Worm (Caenorhabditis elegans) whole organism, young adult: ENCODE results near the gene clec-175.

Experiments used
- B0336.3 ChIP-seq: fragments of 200-800 bp; sonication (Bioruptor generic); IDR thresholded peaks from 2 replicates; pipeline ENCODE4 v1.3.6; 2022; ENCODE audit warnings: missing genetic modification characterization, missing compliant biosample characterization
- F52B5.7 ChIP-seq: sonication (generic microtip); optimal IDR thresholded peaks from 2 replicates; lab custom pipeline; 2016; ENCODE audit warnings: mild to moderate bottlenecking, missing genetic modification characterization, missing compliant biosample characterization
- F57A8.1 ChIP-seq: fragments of 200-800 bp; sonication (Bioruptor generic); optimal IDR thresholded peaks from 2 replicates; lab custom pipeline; 2018; ENCODE audit warnings: mild to moderate bottlenecking, missing genetic modification characterization, moderate library complexity, missing compliant biosample characterization
- K11D2.4 ChIP-seq: fragments of 200-800 bp; sonication (Bioruptor generic); IDR thresholded peaks from 2 replicates; pipeline ENCODE4 v1.3.6; 2022; ENCODE audit warnings: missing genetic modification reagents, missing genetic modification characterization, missing compliant biosample characterization
- ama-1 ChIP-seq, 3 experiments: fragments of 150-350 bp in 1 of 3; sonication (generic microtip) in 2 of 3; optimal IDR thresholded peaks; 2 replicates each; lab custom pipeline; 2014 to 2018; ENCODE audit warnings: missing biosample characterization in 2 of 3, missing genetic modification characterization in 2 of 3, missing genetic modification reagents in 2 of 3
- atf-7 ChIP-seq: sonication (generic microtip); optimal IDR thresholded peaks from 2 replicates; lab custom pipeline; 2017; ENCODE audit warnings: mild to moderate bottlenecking, missing genetic modification characterization, missing compliant biosample characterization
- attf-6 ChIP-seq: fragments of 200-800 bp; sonication (Bioruptor generic); IDR thresholded peaks from 2 replicates; pipeline ENCODE4 v1.3.6; 2022; ENCODE audit warnings: missing genetic modification reagents, missing genetic modification characterization, missing compliant biosample characterization
- bed-2 ChIP-seq: fragments of 200-800 bp; sonication (Bioruptor generic); IDR thresholded peaks from 2 replicates; pipeline ENCODE4 v1.3.6; 2022; ENCODE audit warnings: missing genetic modification reagents, missing genetic modification characterization, missing compliant biosample characterization
- ccch-3 ChIP-seq: fragments of 200-800 bp; sonication (Bioruptor generic); optimal IDR thresholded peaks from 2 replicates; lab custom pipeline; 2018; ENCODE audit warnings: mild to moderate bottlenecking, missing genetic modification characterization, missing compliant biosample characterization
- ceh-91 ChIP-seq: fragments of 200-800 bp; sonication (Bioruptor generic); IDR thresholded peaks from 2 replicates; pipeline ENCODE4 v1.3.6; 2022; ENCODE audit warnings: missing genetic modification reagents, missing genetic modification characterization, missing compliant biosample characterization
- chd-7 ChIP-seq: sonication (generic microtip); optimal IDR thresholded peaks from 2 replicates; lab custom pipeline; 2016; ENCODE audit warnings: mild to moderate bottlenecking, missing genetic modification characterization, moderate library complexity, missing compliant biosample characterization
- die-1 ChIP-seq: sonication (generic microtip); optimal IDR thresholded peaks from 2 replicates; lab custom pipeline; 2016; ENCODE audit warnings: missing genotype, mild to moderate bottlenecking, missing genetic modification characterization, missing compliant biosample characterization
- dpl-1 ChIP-seq: fragments of 150-350 bp; optimal IDR thresholded peaks from 2 replicates; lab custom pipeline; 2014; ENCODE audit warnings: missing biosample characterization, missing genetic modification reagents, missing genetic modification characterization
- efl-1 ChIP-seq: fragments of 150-350 bp; optimal IDR thresholded peaks from 2 replicates; lab custom pipeline; 2014; ENCODE audit warnings: missing biosample characterization, missing genetic modification reagents, missing genetic modification characterization
- egl-44 ChIP-seq: fragments of 200-800 bp; sonication (Bioruptor generic); IDR thresholded peaks from 2 replicates; pipeline ENCODE4 v1.3.6; 2022; ENCODE audit warnings: missing genetic modification reagents, missing genetic modification characterization, missing compliant biosample characterization
- ets-4 ChIP-seq: fragments of 200-800 bp; sonication (Bioruptor generic); optimal IDR thresholded peaks from 2 replicates; lab custom pipeline; 2018; ENCODE audit warnings: mild to moderate bottlenecking, missing genetic modification characterization, missing compliant biosample characterization
- hlh-12 ChIP-seq: sonication (generic microtip); optimal IDR thresholded peaks from 2 replicates; lab custom pipeline; 2016; ENCODE audit warnings: missing genetic modification characterization, missing compliant biosample characterization
- hmg-1.2 ChIP-seq: fragments of 200-800 bp; sonication (Bioruptor generic); IDR thresholded peaks from 2 replicates; pipeline ENCODE4 v1.3.6; 2022; ENCODE audit warnings: missing genetic modification reagents, missing genetic modification characterization, missing compliant biosample characterization
- lag-1 ChIP-seq: fragments of 200-800 bp; sonication (Bioruptor generic); IDR thresholded peaks from 2 replicates; pipeline ENCODE4 v1.3.6; 2022; ENCODE audit warnings: missing genetic modification reagents, missing genetic modification characterization, missing compliant biosample characterization
- let-607 ChIP-seq, 2 experiments: fragments of 200-800 bp in 1 of 2; sonication (Bioruptor generic) in 1 of 2; sonication (generic microtip) in 1 of 2; optimal IDR thresholded peaks; 2 replicates each; lab custom pipeline; 2016 to 2018; ENCODE audit warnings: mild to moderate bottlenecking in 2 of 2, missing compliant biosample characterization in 2 of 2, missing genetic modification characterization in 2 of 2, moderate library complexity in 2 of 2, missing genotype in 1 of 2
- lin-26 ChIP-seq: fragments of 200-800 bp; sonication (Bioruptor generic); IDR thresholded peaks from 2 replicates; pipeline ENCODE4 v1.3.6; 2022; ENCODE audit warnings: missing genetic modification reagents, missing genetic modification characterization, missing compliant biosample characterization
- lir-1 ChIP-seq: fragments of 200-800 bp; sonication (Bioruptor generic); conservative IDR thresholded peaks from 2 replicates; pipeline ENCODE4 v1.3.6; 2022; ENCODE audit warnings: missing genetic modification reagents, missing genetic modification characterization, missing compliant biosample characterization
- lsl-1 ChIP-seq: fragments of 200-800 bp; sonication (Bioruptor generic); optimal IDR thresholded peaks from 2 replicates; lab custom pipeline; 2018; ENCODE audit warnings: mild to moderate bottlenecking, missing genetic modification characterization, moderate library complexity, missing compliant biosample characterization
- madf-8 ChIP-seq: fragments of 200-800 bp; sonication (Bioruptor generic); conservative IDR thresholded peaks from 2 replicates; pipeline ENCODE4 v1.3.6; 2022; ENCODE audit warnings: missing genetic modification reagents, missing genetic modification characterization, missing compliant biosample characterization
- mcd-1 ChIP-seq: fragments of 200-800 bp; sonication (Bioruptor generic); IDR thresholded peaks from 2 replicates; pipeline ENCODE4 v1.3.6; 2022; ENCODE audit warnings: missing genetic modification reagents, missing genetic modification characterization, missing compliant biosample characterization
- mel-28 ChIP-seq: sonication (generic microtip); optimal IDR thresholded peaks from 2 replicates; lab custom pipeline; 2016; ENCODE audit warnings: borderline replicate concordance, mild to moderate bottlenecking, missing genetic modification characterization, missing compliant biosample characterization
- nfya-1 ChIP-seq: sonication (generic microtip); optimal IDR thresholded peaks from 2 replicates; lab custom pipeline; 2017; ENCODE audit warnings: antibody characterized with exemption, missing compliant biosample characterization, missing genetic modification characterization, borderline replicate concordance; ENCODE audit not compliant: insufficient read depth
- nhr-120 ChIP-seq: fragments of 200-800 bp; sonication (Bioruptor generic); IDR thresholded peaks from 2 replicates; pipeline ENCODE4 v1.3.6; 2022; ENCODE audit warnings: missing genetic modification characterization, missing compliant biosample characterization
- nhr-80 ChIP-seq: sonication (generic microtip); optimal IDR thresholded peaks from 2 replicates; lab custom pipeline; 2016; ENCODE audit warnings: missing genetic modification characterization, missing compliant biosample characterization
- pbrm-1 ChIP-seq: fragments of 200-800 bp; sonication (Bioruptor generic); IDR thresholded peaks from 2 replicates; pipeline ENCODE4 v1.3.6; 2022; ENCODE audit warnings: missing genetic modification reagents, missing genetic modification characterization, missing compliant biosample characterization
- rcor-1 ChIP-seq: fragments of 200-800 bp; sonication (Bioruptor generic); IDR thresholded peaks from 2 replicates; pipeline ENCODE4 v1.3.6; 2022; ENCODE audit warnings: missing genetic modification reagents, missing genetic modification characterization, missing compliant biosample characterization
- sea-2 ChIP-seq: fragments of 200-800 bp; sonication (Bioruptor generic); IDR thresholded peaks from 2 replicates; pipeline ENCODE4 v1.3.6; 2022; ENCODE audit warnings: missing genetic modification characterization, missing compliant biosample characterization
- snpc-1.1 ChIP-seq: sonication (generic microtip); optimal IDR thresholded peaks from 2 replicates; lab custom pipeline; 2017; ENCODE audit warnings: missing genetic modification characterization, mild to moderate bottlenecking, missing compliant biosample characterization, antibody characterized with exemption, moderate library complexity, missing genotype, missing genetic modification reagents; ENCODE audit not compliant: insufficient read depth
- snpc-1.3 ChIP-seq: sonication (generic microtip); optimal IDR thresholded peaks from 2 replicates; lab custom pipeline; 2017; ENCODE audit warnings: missing genetic modification characterization, mild to moderate bottlenecking, missing compliant biosample characterization, antibody characterized with exemption, moderate library complexity, missing genotype, missing genetic modification reagents; ENCODE audit not compliant: insufficient read depth
- snpc-3.4 ChIP-seq: sonication (generic microtip); optimal IDR thresholded peaks from 2 replicates; lab custom pipeline; 2017; ENCODE audit warnings: missing genetic modification characterization, mild to moderate bottlenecking, missing compliant biosample characterization, antibody characterized with exemption, moderate library complexity, missing genotype, missing genetic modification reagents
- snpc-4 ChIP-seq, 5 experiments: fragments of 150-350 bp in 1 of 5; sonication (generic microtip) in 4 of 5; optimal IDR thresholded peaks; 2 replicates each; lab custom pipeline; 2014 to 2018; ENCODE audit warnings: missing genetic modification characterization in 5 of 5, missing biosample characterization in 3 of 5, antibody characterized with exemption in 2 of 5, mild to moderate bottlenecking in 2 of 5, missing compliant biosample characterization in 2 of 5, missing genotype in 2 of 5, moderate library complexity in 2 of 5, missing genetic modification reagents in 1 of 5
- unc-130 ChIP-seq: sonication (generic microtip); optimal IDR thresholded peaks from 2 replicates; lab custom pipeline; 2016; ENCODE audit warnings: missing genetic modification reagents, missing genetic modification characterization, missing compliant biosample characterization
- zim-3 ChIP-seq: sonication (generic microtip); optimal IDR thresholded peaks from 2 replicates; lab custom pipeline; 2017; ENCODE audit warnings: mild to moderate bottlenecking, missing genetic modification characterization, moderate library complexity, missing compliant biosample characterization
- ztf-28 ChIP-seq: fragments of 200-800 bp; sonication (Bioruptor generic); IDR thresholded peaks from 2 replicates; pipeline ENCODE4 v1.3.6; 2022; ENCODE audit warnings: missing genetic modification reagents, missing genetic modification characterization, missing compliant biosample characterization
- ztf-6 ChIP-seq: fragments of 200-800 bp; sonication (Bioruptor generic); IDR thresholded peaks from 2 replicates; pipeline ENCODE4 v1.3.6; 2022; ENCODE audit warnings: missing genetic modification reagents, missing genetic modification characterization, missing compliant biosample characterization

Gene clec-175

ce11 chrIV:4469770-4470709 is 47.9 kb downstream of the clec-175 start (continued):
- peak; percentile 64 for TF ChIP-seq mcd-1 (GFP tag; lab: Robert Waterston, UW)
- TF ChIP-seq pbrm-1 (GFP tag; lab: Robert Waterston, UW) = peak; percentile 50; the same call in 1 of the 2 replicates
- no peak for TF ChIP-seq hlh-12 (tag; lab: Kevin White, UChicago)

DNA sequence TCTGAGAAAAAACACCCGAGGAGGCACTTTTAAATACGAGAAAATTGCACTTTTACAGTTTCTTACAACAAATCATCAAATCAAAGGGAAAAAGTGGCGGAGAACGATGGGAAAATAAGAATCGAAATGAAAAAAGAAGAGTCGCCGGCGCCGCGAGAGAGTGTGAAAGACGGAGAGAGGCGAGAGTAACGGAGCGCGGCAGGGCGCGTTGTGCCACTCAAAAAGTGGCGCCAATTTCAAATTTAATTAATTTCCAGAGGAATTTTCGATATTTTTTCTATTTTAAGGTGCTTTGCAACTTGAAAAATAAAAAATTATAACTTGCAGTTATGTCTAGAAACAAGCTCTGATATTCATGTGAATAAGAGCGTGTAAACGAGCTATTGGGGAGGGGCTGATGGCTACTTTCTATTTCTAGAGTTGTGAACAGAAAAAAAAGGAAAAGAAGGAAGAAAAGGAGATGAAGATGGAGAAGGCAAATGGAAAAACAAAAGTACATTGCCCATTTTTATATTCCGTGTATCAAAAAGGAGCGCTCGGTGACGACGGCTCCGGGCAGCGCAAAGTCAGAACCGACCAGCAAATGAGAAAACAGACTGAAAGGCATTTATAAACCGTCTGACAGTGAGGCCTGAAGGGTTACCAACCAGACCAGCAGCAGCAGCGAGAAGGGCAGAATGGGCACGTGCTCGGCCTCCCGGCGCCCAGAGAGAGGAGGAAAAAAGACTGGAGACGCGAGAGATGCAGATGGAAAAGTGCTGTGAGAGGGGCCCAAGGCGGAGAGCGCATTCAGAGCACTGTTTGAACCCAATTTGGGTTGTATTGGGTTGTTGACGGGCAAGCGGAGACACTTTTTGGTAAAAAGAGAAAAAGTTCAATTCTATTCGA is 49.0 kb downstream of the clec-175 start:
- TF ChIP-seq efl-1 (peak; percentile 56), snpc-1.3 (tag; lab: Kevin White, UChicago) (peak; percentile 74), K11D2.4 (peak; percentile 55; the same call in 1 of the 2 replicates), bed-2 (GFP tag; lab: Robert Waterston, UW) (0 out of 2 replicates have a peak, but pooled peaks have one; percentile 22), unc-130 (no peak), ztf-6 (GFP tag; lab: Robert Waterston, UW) (no peak), chd-7 (peak; percentile 79), sea-2 (GFP tag; lab: Robert Waterston, UW) (no peak), mel-28 (tag; lab: Kevin White, UChicago) (no peak), ets-4 (GFP tag; lab: Kevin White, UChicago) (no peak), lsl-1 (peak; percentile 33), ama-1 (optimal IDR thresholded peaks at IDR 0.05; lab: Kevin White, UChicago) (peak; percentile 47), ama-1 (GFP tag; optimal IDR thresholded peaks at IDR 0.05; lab: Kevin White, UChicago) (peak in 1 of 2 experiments; percentile 9), zim-3 (peak; percentile 25), snpc-3.4 (tag; lab: Kevin White, UChicago) (peak; percentile 23), lag-1 (GFP tag; lab: Robert Waterston, UW) (no peak), snpc-1.1 (tag; lab: Kevin White, UChicago) (no peak), rcor-1 (GFP tag; lab: Robert Waterston, UW) (no peak), lin-26 (GFP tag; lab: Robert Waterston, UW) (no peak), atf-7 (no peak), ztf-28 (GFP tag; lab: Robert Waterston, UW) (no peak), dpl-1 (GFP tag; lab: Kevin White, UChicago) (peak; percentile 4), snpc-4 (GFP tag; optimal IDR thresholded peaks at IDR 0.05; lab: Kevin White, UChicago) (no peak), snpc-4 (tag; optimal IDR thresholded peaks at IDR 0.05; lab: Kevin White, UChicago) (peak in 1 of 4 experiments; percentile 11), lir-1 (GFP tag; lab: Robert Waterston, UW) (peak; percentile 38; the same call in 1 of the 2 replicates), B0336.3 (GFP tag; lab: Robert Waterston, UW) (peak; percentile 51; the same call in 1 of the 2 replicates), pbrm-1 (GFP tag; lab: Robert Waterston, UW) (peak; percentile 72; the same call in 1 of the 2 replicates), nhr-80 (tag; lab: Kevin White, UChicago) (peak; percentile 57), let-607 (tag; optimal IDR thresholded peaks at IDR 0.05; lab: Kevin White, UChicago) (no peak), egl-44 (peak; percentile 65; the same call in 1 of the 2 replicates), madf-8 (GFP tag; lab: Robert Waterston, UW) (no peak), ccch-3 (GFP tag; lab: Kevin White, UChicago) (no peak), hlh-12 (tag; lab: Kevin White, UChicago) (no peak), nhr-120 (no peak), attf-6 (GFP tag; lab: Robert Waterston, UW) (no peak), F57A8.1 (no peak), die-1 (no peak), hmg-1.2 (GFP tag; lab: Robert Waterston, UW) (peak; percentile 81), F52B5.7 (tag; lab: Kevin White, UChicago) (peak; percentile 47), nfya-1 (no peak), ceh-91 (GFP tag; lab: Robert Waterston, UW) (0 out of 2 replicates have a peak, but pooled peaks have one; percentile 22)
